Worm (Caenorhabditis elegans): ENCODE measurements around the gene T12A7.10.

Gene T12A7.10

DNA sequence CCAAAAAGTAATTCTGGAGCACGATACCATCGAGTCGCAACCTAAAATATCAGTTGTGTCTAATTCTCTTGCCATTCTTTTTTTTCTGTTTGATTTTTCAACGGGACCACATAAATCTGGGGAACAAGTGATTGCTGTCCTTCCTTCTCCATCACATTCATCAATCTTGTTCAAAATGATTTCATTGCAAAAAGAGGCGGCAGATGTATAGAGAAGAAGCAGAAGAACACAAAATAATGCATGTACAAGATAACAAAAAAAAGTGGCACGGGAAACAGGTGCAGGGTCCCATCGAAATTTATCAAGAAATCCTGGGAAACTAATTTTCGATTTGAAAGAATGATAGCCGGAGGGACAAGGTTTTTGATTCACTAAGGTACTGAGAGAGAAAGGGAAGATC is 44.3 kb upstream of the T12A7.10 start:
- no peak for TF ChIP-seq nhr-23 (tag; optimal IDR thresholded peaks at IDR 0.05)
- TF ChIP-seq F13H6.1 (tag; optimal IDR thresholded peaks at IDR 0.05) = peak; percentile 18

DNA sequence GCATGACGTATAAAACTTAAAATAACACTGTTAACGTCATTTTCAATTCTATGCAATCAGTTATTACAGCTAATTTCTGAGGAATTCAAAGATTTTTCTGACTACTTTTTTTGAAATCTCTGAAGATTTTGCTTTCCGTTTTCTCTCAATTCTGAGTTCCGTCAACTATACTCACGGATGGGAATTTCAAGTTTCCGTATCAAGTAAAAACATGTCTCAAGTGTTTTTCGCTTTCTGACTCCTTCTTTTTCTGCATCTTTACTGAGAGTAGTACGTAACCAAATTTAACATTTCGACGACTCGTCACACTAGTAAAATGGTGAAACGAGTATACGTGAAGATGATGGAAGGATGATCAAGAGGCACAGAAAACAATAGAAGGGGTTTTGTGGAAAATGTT is 41.9 kb upstream of the T12A7.10 start:
- TF ChIP-seq unc-62 (GFP tag; optimal IDR thresholded peaks at IDR 0.05) = no peak
- no peak for TF ChIP-seq unc-55 (GFP tag; optimal IDR thresholded peaks at IDR 0.05)
- TF ChIP-seq R02D3.7 (tag; optimal IDR thresholded peaks at IDR 0.05) = no peak
- no peak for TF ChIP-seq sma-9 (GFP tag; optimal IDR thresholded peaks at IDR 0.05)
- TF ChIP-seq sma-9 (tag; optimal IDR thresholded peaks at IDR 0.05) = no peak
- no peak for TF ChIP-seq blmp-1 (tag; optimal IDR thresholded peaks at IDR 0.05; ENCODE audit: insufficient read depth)
- TF ChIP-seq nhr-10 (tag; optimal IDR thresholded peaks at IDR 0.05) = no peak
- no peak for TF ChIP-seq nhr-12 (tag; optimal IDR thresholded peaks at IDR 0.05)
- no peak for TF ChIP-seq nhr-23 (tag; optimal IDR thresholded peaks at IDR 0.05)
- no peak for TF ChIP-seq sma-3 (GFP tag; optimal IDR thresholded peaks at IDR 0.05)
- no peak for TF ChIP-seq ZK546.5 (tag; optimal IDR thresholded peaks at IDR 0.05)
- no peak for TF ChIP-seq fos-1 (tag; optimal IDR thresholded peaks at IDR 0.05)
- no peak for TF ChIP-seq egl-27 (tag; optimal IDR thresholded peaks at IDR 0.05)
- TF ChIP-seq dmd-4 (tag; optimal IDR thresholded peaks at IDR 0.05) = no peak
- TF ChIP-seq mbf-1 (tag; optimal IDR thresholded peaks at IDR 0.05) = no peak
- TF ChIP-seq nhr-6 (tag; optimal IDR thresholded peaks at IDR 0.05) = no peak
- TF ChIP-seq aly-2 (tag; optimal IDR thresholded peaks at IDR 0.05) = no peak

DNA sequence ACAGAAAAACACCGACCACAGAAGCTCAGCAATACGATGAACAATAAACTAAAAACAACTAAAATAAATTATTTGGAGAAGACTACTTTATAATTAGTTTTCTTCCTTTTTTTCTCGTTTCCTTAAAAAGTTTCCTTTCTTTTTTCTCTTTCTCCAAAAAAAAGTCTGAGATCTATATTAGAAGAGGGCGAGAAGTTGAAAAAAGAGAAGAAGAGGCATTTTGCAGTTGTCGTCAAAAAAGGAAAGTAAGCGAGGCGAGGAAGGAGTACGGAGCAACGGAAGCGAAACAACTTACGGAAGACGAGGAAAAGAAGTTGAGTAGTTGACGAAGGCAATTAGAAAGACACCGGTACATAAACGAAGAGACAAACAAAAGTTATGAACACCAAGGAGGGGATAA is 41.1 kb upstream of the T12A7.10 start:
- TF ChIP-seq ceh-16 (tag; optimal IDR thresholded peaks at IDR 0.05) = no peak

DNA sequence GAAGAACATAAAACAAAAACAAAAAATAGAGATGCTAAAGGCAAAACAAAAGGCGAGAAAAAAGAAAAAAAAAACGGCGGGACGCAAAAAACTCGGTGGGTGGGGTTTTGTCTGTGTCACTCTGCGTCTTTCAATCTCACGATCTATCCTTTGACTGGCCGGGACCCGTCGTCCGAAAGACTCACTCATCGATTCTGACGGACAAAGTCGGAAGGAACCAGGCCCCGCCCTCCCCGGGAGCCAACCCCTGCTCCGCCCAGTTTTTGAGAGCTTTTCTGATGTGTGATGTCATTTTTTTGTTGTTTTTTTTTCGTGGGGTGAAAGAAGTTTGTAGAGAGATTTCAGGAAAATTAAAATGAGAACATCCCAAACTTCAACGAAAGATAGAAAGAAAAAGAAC is 38.3 kb upstream of the T12A7.10 start:
- TF ChIP-seq zag-1 (tag; optimal IDR thresholded peaks at IDR 0.05) = peak; percentile 18
- TF ChIP-seq nhr-12 (tag; optimal IDR thresholded peaks at IDR 0.05) = no peak
- no peak for TF ChIP-seq Y55F3AM.14 (GFP tag; optimal IDR thresholded peaks at IDR 0.05)
- TF ChIP-seq unc-55 (GFP tag; optimal IDR thresholded peaks at IDR 0.05) = peak; percentile 26
- no peak for TF ChIP-seq sma-3 (GFP tag; optimal IDR thresholded peaks at IDR 0.05)

DNA sequence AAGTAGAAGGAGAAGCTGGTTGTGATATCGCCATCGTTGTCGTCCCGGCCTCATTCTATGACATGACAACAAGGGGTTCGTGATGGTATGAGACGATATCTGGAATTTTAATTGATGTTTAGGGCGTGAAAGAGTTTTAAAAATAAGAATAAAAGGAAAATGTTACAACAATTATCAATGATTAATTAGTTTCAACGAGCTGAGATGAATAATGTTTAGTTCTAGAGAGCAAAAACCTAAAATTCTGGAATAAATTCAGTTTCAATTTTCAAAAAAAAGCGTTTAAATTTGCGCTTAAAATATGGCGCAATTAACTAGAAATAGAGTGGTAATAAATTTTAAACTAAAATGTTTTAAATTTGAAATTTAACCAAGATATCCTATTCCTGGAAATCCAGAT is 37.6 kb upstream of the T12A7.10 start, which contains the start of gene H01G02.3:
Gene H01G02.3, minus strand, starts transcription at position 101 of the 400 bp plus-strand sequence.
- TF ChIP-seq alr-1 (tag; optimal IDR thresholded peaks at IDR 0.05) (no peak), mdl-1 (tag; optimal IDR thresholded peaks at IDR 0.05) (no peak), ceh-82 (tag; optimal IDR thresholded peaks at IDR 0.05) (no peak), skn-1 (tag; optimal IDR thresholded peaks at IDR 0.05) (no peak), ztf-11 (tag; optimal IDR thresholded peaks at IDR 0.05) (no peak), nhr-77 (tag; optimal IDR thresholded peaks at IDR 0.05) (no peak), nhr-129 (tag; optimal IDR thresholded peaks at IDR 0.05) (no peak), F13H6.1 (tag; optimal IDR thresholded peaks at IDR 0.05) (no peak), blmp-1 (tag; optimal IDR thresholded peaks at IDR 0.05; ENCODE audit: insufficient read depth) (no peak), mab-5 (tag; optimal IDR thresholded peaks at IDR 0.05) (no peak), lin-39 (tag; optimal IDR thresholded peaks at IDR 0.05) (no peak)

DNA sequence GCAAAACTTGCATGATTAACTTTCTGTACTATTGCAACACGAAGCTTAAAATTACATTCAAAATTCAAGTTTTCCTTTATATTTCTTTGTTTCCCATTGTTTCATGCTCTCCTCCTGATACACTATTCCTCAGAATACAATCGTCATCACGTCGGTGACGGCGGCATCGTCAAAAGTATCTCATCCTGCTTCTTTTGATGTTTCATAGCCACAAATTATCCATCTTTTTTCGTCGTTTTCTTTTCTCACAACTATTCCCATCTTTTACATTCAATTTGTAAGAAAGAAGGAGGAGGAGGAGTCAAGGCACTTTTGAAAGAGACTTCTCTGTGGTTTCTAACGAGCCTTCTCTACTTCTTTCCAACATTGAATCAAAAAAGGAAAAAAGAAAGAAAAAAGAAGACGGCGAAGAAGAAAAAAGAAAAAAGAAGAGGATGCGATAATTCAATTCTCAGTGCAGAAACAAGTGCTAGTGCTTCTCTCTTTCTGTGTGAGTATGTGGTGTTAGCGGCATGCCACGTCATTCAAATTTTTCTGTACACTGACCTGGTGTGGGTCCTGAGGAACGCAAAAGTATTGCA is 33.6 kb upstream of the T12A7.10 start:
- TF ChIP-seq nhr-6 (tag; optimal IDR thresholded peaks at IDR 0.05) (no peak), crh-2 (tag; optimal IDR thresholded peaks at IDR 0.05) (peak; percentile 69), lsy-2 (tag; optimal IDR thresholded peaks at IDR 0.05) (peak in 1 of 2 experiments; percentile 31), egl-27 (tag; optimal IDR thresholded peaks at IDR 0.05) (peak; percentile 26), skn-1 (tag; optimal IDR thresholded peaks at IDR 0.05) (no peak), blmp-1 (tag; optimal IDR thresholded peaks at IDR 0.05; ENCODE audit: insufficient read depth) (no peak), unc-55 (GFP tag; optimal IDR thresholded peaks at IDR 0.05) (peak; percentile 78), fos-1 (tag; optimal IDR thresholded peaks at IDR 0.05) (no peak), C34F6.9 (tag; optimal IDR thresholded peaks at IDR 0.05) (peak; percentile 54), sem-4 (tag; optimal IDR thresholded peaks at IDR 0.05) (peak; percentile 23), sma-9 (GFP tag; optimal IDR thresholded peaks at IDR 0.05) (no peak), sma-9 (tag; optimal IDR thresholded peaks at IDR 0.05) (no peak)
